Worm (Caenorhabditis elegans) whole organism, young adult: ENCODE measurements around the gene ugt-65.
"Not testable (repeated sequence)": the region's sequence is repeated elsewhere in the genome, so short reads cannot be mapped to it uniquely, and the experiment has no call there.

ENCODE experiments used
- C17E4.6 ChIP-seq: fragments of 200-800 bp; sonication (Bioruptor generic); IDR thresholded peaks from 2 replicates; pipeline ENCODE4 v1.3.6; 2022; ENCODE audit warnings: missing genetic modification reagents, missing genetic modification characterization, missing compliant biosample characterization
- F23B12.7 ChIP-seq: sonication (generic microtip); optimal IDR thresholded peaks from 2 replicates; lab custom pipeline; 2017; ENCODE audit warnings: missing genetic modification characterization, mild to moderate bottlenecking, missing compliant biosample characterization, antibody characterized with exemption, moderate library complexity; ENCODE audit not compliant: insufficient read depth
- F33H1.4 ChIP-seq: fragments of 200-800 bp; sonication (Bioruptor generic); IDR thresholded peaks from 2 replicates; pipeline ENCODE4 v1.3.6; 2022; ENCODE audit warnings: missing genetic modification reagents, missing genetic modification characterization, missing compliant biosample characterization
- T26A5.8 ChIP-seq: sonication (generic microtip); optimal IDR thresholded peaks from 2 replicates; lab custom pipeline; 2016; ENCODE audit warnings: missing genetic modification characterization, missing compliant biosample characterization
- Y67H2A.10 ChIP-seq: fragments of 200-800 bp; sonication (Bioruptor generic); conservative IDR thresholded peaks from 2 replicates; pipeline ENCODE4 v1.3.6; 2022; ENCODE audit warnings: missing genetic modification reagents, missing genetic modification characterization, missing compliant biosample characterization
- Y95B8A.8 ChIP-seq: fragments of 200-800 bp; sonication (Bioruptor generic); IDR thresholded peaks from 2 replicates; pipeline ENCODE4 v1.3.6; 2022; ENCODE audit warnings: missing genetic modification reagents, missing genetic modification characterization, missing compliant biosample characterization
- aptf-2 ChIP-seq: fragments of 200-800 bp; sonication (Bioruptor generic); conservative IDR thresholded peaks from 2 replicates; pipeline ENCODE4 v1.3.6; 2022; ENCODE audit warnings: missing genetic modification reagents, missing genetic modification characterization, missing compliant biosample characterization
- cebp-1 ChIP-seq, 2 experiments: fragments of 200-800 bp in 1 of 2; sonication (Bioruptor generic) in 1 of 2; sonication (generic microtip) in 1 of 2; IDR thresholded peaks in 1 of 2; optimal IDR thresholded peaks in 1 of 2; 2 replicates each; pipeline versions ENCODE4 v1.3.6 to Lab custom; 2017 to 2022; ENCODE audit warnings: missing compliant biosample characterization in 2 of 2, missing genetic modification characterization in 2 of 2, mild to moderate bottlenecking in 1 of 2, missing genetic modification reagents in 1 of 2, moderate library complexity in 1 of 2
- ceh-58 ChIP-seq: fragments of 200-800 bp; sonication (Bioruptor generic); IDR thresholded peaks from 2 replicates; pipeline ENCODE4 v1.3.6; 2022; ENCODE audit warnings: missing genetic modification characterization, missing compliant biosample characterization
- die-1 ChIP-seq: sonication (generic microtip); optimal IDR thresholded peaks from 2 replicates; lab custom pipeline; 2016; ENCODE audit warnings: missing genotype, mild to moderate bottlenecking, missing genetic modification characterization, missing compliant biosample characterization
- ekl-4 ChIP-seq: fragments of 200-800 bp; sonication (Bioruptor generic); IDR thresholded peaks from 2 replicates; pipeline ENCODE4 v1.3.6; 2022; ENCODE audit warnings: missing genetic modification reagents, missing genetic modification characterization, missing compliant biosample characterization
- gei-17 ChIP-seq: fragments of 200-800 bp; sonication (Bioruptor generic); optimal IDR thresholded peaks from 2 replicates; lab custom pipeline; 2018; ENCODE audit warnings: mild to moderate bottlenecking, missing genetic modification characterization, missing compliant biosample characterization
- hmg-1.2 ChIP-seq: fragments of 200-800 bp; sonication (Bioruptor generic); IDR thresholded peaks from 2 replicates; pipeline ENCODE4 v1.3.6; 2022; ENCODE audit warnings: missing genetic modification reagents, missing genetic modification characterization, missing compliant biosample characterization
- let-607 ChIP-seq, 2 experiments: fragments of 200-800 bp in 1 of 2; sonication (Bioruptor generic) in 1 of 2; sonication (generic microtip) in 1 of 2; optimal IDR thresholded peaks; 2 replicates each; lab custom pipeline; 2016 to 2018; ENCODE audit warnings: mild to moderate bottlenecking in 2 of 2, missing compliant biosample characterization in 2 of 2, missing genetic modification characterization in 2 of 2, moderate library complexity in 2 of 2, missing genotype in 1 of 2
- lin-35 ChIP-seq, 3 experiments: fragments of 150-350 bp in 2 of 3; sonication (generic microtip) in 1 of 3; optimal IDR thresholded peaks; 2 replicates each; lab custom pipeline; 2014 to 2018; ENCODE audit warnings: missing biosample characterization in 3 of 3, missing genetic modification characterization in 3 of 3, missing genetic modification reagents in 3 of 3
- lin-40 ChIP-seq: sonication (generic microtip); optimal IDR thresholded peaks from 2 replicates; lab custom pipeline; 2016; ENCODE audit warnings: missing genetic modification characterization, mild to moderate bottlenecking, missing compliant biosample characterization, missing genotype, missing genetic modification reagents
- lin-54 ChIP-seq: fragments of 200-800 bp; sonication (Bioruptor generic); optimal IDR thresholded peaks from 2 replicates; lab custom pipeline; 2018; ENCODE audit warnings: mild to moderate bottlenecking, missing genetic modification characterization, missing compliant biosample characterization
- madf-10 ChIP-seq: sonication (generic microtip); optimal IDR thresholded peaks from 2 replicates; lab custom pipeline; 2016; ENCODE audit warnings: mild to moderate bottlenecking, missing genetic modification characterization, missing compliant biosample characterization
- nfyb-1 ChIP-seq: fragments of 200-800 bp; sonication (Bioruptor generic); IDR thresholded peaks from 2 replicates; pipeline ENCODE4 v1.3.6; 2022; ENCODE audit warnings: missing genetic modification reagents, missing genetic modification characterization, missing compliant biosample characterization
- nhr-179 ChIP-seq: sonication (generic microtip); optimal IDR thresholded peaks from 2 replicates; lab custom pipeline; 2016; ENCODE audit warnings: mild to moderate bottlenecking, missing genetic modification characterization, missing compliant biosample characterization
- nhr-27 ChIP-seq: fragments of 200-800 bp; sonication (Bioruptor generic); optimal IDR thresholded peaks from 2 replicates; lab custom pipeline; 2018; ENCODE audit warnings: mild to moderate bottlenecking, missing genetic modification characterization, moderate library complexity, missing compliant biosample characterization
- rec-8 ChIP-seq, 2 experiments: sonication (generic microtip); optimal IDR thresholded peaks; 2 replicates each; lab custom pipeline; 2016; ENCODE audit warnings: mild to moderate bottlenecking in 2 of 2, missing genetic modification characterization in 2 of 2, missing genetic modification reagents in 2 of 2, missing genotype in 2 of 2, missing biosample characterization in 1 of 2, missing compliant biosample characterization in 1 of 2, moderate library complexity in 1 of 2
- xnd-1 ChIP-seq: sonication (generic microtip); optimal IDR thresholded peaks from 2 replicates; lab custom pipeline; 2016; ENCODE audit warnings: missing genotype, missing genetic modification reagents, missing genetic modification characterization, missing compliant biosample characterization
- ztf-22 ChIP-seq: fragments of 200-800 bp; sonication (Bioruptor generic); optimal IDR thresholded peaks from 2 replicates; lab custom pipeline; 2018; ENCODE audit warnings: mild to moderate bottlenecking, missing genetic modification characterization, moderate library complexity, missing compliant biosample characterization
- ztf-26 ChIP-seq: sonication (generic microtip); optimal IDR thresholded peaks from 2 replicates; lab custom pipeline; 2017; ENCODE audit warnings: missing genetic modification characterization, missing compliant biosample characterization
- ztf-28 ChIP-seq: fragments of 200-800 bp; sonication (Bioruptor generic); IDR thresholded peaks from 2 replicates; pipeline ENCODE4 v1.3.6; 2022; ENCODE audit warnings: missing genetic modification reagents, missing genetic modification characterization, missing compliant biosample characterization
- ztf-6 ChIP-seq: fragments of 200-800 bp; sonication (Bioruptor generic); IDR thresholded peaks from 2 replicates; pipeline ENCODE4 v1.3.6; 2022; ENCODE audit warnings: missing genetic modification reagents, missing genetic modification characterization, missing compliant biosample characterization

Gene ugt-65

ce11 chrIV:12467761-12468160, 47.3 kb downstream of the ugt-65 start:
- 0 out of 2 replicates have a peak, but pooled peaks have one; percentile 60 for TF ChIP-seq aptf-2
- TF ChIP-seq ztf-26 (tag; lab: Kevin White, UChicago), result no peak
- TF ChIP-seq ceh-58 (GFP tag; lab: Robert Waterston, UW), result no peak
- TF ChIP-seq hmg-1.2 (GFP tag; lab: Robert Waterston, UW), result peak; percentile 41; the same call in 1 of the 2 replicates
- no peak for TF ChIP-seq nhr-179 (tag; lab: Kevin White, UChicago)
- TF ChIP-seq lin-35 (GFP tag; optimal IDR thresholded peaks at IDR 0.05; lab: Kevin White, UChicago), result no peak
- no peak for TF ChIP-seq ztf-22

DNA sequence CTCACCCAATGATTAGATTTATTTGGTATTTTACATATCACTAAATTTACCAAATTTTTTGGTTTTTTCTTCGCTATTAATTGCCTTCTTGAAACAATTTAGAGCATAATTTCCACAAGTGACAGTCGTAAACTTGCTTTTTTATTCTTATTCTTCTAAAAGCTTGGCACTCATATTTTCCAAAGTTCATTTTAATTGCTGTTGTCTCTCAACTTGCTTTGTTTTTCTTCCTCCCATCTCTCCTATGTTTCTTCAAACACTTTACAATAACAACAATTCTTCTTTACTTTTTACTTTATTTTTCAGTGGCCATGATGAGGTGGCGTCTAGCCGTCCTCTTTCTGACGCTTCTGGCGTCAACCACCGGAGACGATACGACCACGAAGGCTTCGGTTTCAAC, 47.9 kb downstream of the ugt-65 start, which contains the start of gene igdb-2:
Gene igdb-2 (plus strand): TSS at position 301 of the 400 bp plus-strand sequence.
- TF ChIP-seq rec-8 (tag; optimal IDR thresholded peaks at IDR 0.05; lab: Kevin White, UChicago) (no peak), ceh-58 (GFP tag; lab: Robert Waterston, UW) (no peak), C17E4.6 (GFP tag; lab: Robert Waterston, UW) (no peak), lin-40 (tag; lab: Kevin White, UChicago) (no peak), let-607 (tag; optimal IDR thresholded peaks at IDR 0.05; lab: Kevin White, UChicago) (no peak), madf-10 (tag; lab: Kevin White, UChicago) (no peak), ztf-6 (no peak), Y95B8A.8 (no peak), nhr-27 (tag; lab: Kevin White, UChicago) (no peak), Y67H2A.10 (no peak), gei-17 (GFP tag; lab: Kevin White, UChicago) (no peak), nfyb-1 (GFP tag; lab: Robert Waterston, UW) (no peak), lin-35 (GFP tag; optimal IDR thresholded peaks at IDR 0.05; lab: Kevin White, UChicago) (no peak), lin-54 (GFP tag; lab: Kevin White, UChicago) (no peak), xnd-1 (tag; lab: Kevin White, UChicago) (no peak), ekl-4 (GFP tag; lab: Robert Waterston, UW) (no peak), F33H1.4 (GFP tag; lab: Robert Waterston, UW) (no peak)
- TF ChIP-seq, all 124 proteins: peak for 0

DNA sequence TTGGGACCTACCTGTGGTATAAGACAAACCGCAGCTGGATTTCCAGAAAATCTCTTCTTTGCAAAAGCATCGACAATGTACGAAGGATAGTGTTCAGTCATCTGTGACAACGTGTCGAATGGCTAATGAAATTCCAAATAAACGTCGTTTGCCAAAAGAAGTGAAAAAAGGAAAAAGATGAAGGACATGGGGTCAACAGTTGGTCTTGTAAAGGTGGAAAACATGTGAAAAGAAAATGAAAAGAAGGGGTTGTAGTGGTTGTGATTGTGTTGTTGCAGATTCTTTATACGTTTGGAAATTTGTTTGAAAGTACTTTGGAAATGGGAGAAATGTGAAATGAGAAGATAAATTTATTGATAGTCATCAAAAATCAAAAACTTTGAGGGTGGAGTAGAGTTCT, 56.5 kb downstream of the ugt-65 start, which contains the start of gene T04A11.1:
Gene T04A11.1 (minus strand): TSS at position 101 of the 400 bp plus-strand sequence.
- TF ChIP-seq F23B12.7 (tag; lab: Kevin White, UChicago); ztf-28 (GFP tag; lab: Robert Waterston, UW); lin-54 (GFP tag; lab: Kevin White, UChicago): not testable (repeated sequence)
- TF ChIP-seq, all 124 proteins: peak for 0; not testable (repeated sequence) for 124

DNA sequence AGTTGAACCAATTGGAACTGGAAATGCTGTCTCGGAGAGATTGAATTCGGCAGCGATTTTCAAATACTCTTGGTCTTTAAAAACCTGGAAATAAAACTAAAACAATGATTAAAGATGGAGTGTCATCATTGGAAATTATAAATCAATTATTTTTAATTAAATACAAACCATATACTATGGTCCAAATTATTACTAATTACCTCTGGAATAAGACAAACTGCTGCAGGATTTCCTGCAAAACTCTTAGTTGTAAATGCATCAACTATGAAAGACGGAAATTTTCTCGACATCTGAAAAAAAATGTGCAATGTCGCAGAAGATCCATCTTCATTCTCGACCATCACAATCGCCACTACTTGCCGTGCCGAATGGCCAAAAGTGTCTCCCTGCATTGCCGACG, 58.2 kb downstream of the ugt-65 start, which contains the start of gene igdb-1:
Gene igdb-1 (plus strand): TSS at position 301 of the 400 bp plus-strand sequence.
- TF ChIP-seq T26A5.8 (tag; lab: Kevin White, UChicago); cebp-1 (GFP tag; IDR thresholded peaks at IDR 0.05; lab: Robert Waterston, UW); cebp-1 (tag; optimal IDR thresholded peaks at IDR 0.05; lab: Kevin White, UChicago); die-1 (tag; lab: Kevin White, UChicago): not testable (repeated sequence)
